Fruit fly (Drosophila melanogaster): ENCODE results near the gene CG13901.

The CG13901 gene

dm6 chr3L:796926-797802 lies 40.5 kb downstream of the CG13901 start (continued):
- TF ChIP-seq bab2 (GFP tag; optimal IDR thresholded peaks at IDR 0.05) (no peak), tap (tag; optimal IDR thresholded peaks at IDR 0.05) (peak; percentile 50), tx (GFP tag; optimal IDR thresholded peaks at IDR 0.05) (no peak), H2.0 (GFP tag; IDR thresholded peaks at IDR 0.05) (no peak), sr (GFP tag; IDR thresholded peaks at IDR 0.05) (no peak), CG13287 (GFP tag; IDR thresholded peaks at IDR 0.05; ENCODE audit: partially characterized antibody) (no peak), Sox100B (GFP tag; optimal IDR thresholded peaks at IDR 0.05) (peak; percentile 63), CG16815 (GFP tag; optimal IDR thresholded peaks at IDR 0.05) (no peak), Xbp1 (GFP tag; optimal IDR thresholded peaks at IDR 0.05) (peak; percentile 17), CG13296 (GFP tag; optimal IDR thresholded peaks at IDR 0.05) (peak; percentile 62), shn (GFP tag; optimal IDR thresholded peaks at IDR 0.05) (no peak), fd96Cb (tag; optimal IDR thresholded peaks at IDR 0.05) (peak; percentile 69), kah (GFP tag; optimal IDR thresholded peaks at IDR 0.05) (peak; percentile 4), Oaz (GFP tag; IDR thresholded peaks at IDR 0.05) (no peak), CG9215 (GFP tag; IDR thresholded peaks at IDR 0.05) (0 out of 2 replicates have a peak, but pooled peaks have one; percentile 40), CG4707 (GFP tag; optimal IDR thresholded peaks at IDR 0.05) (no peak), dysf (GFP tag; IDR thresholded peaks at IDR 0.05) (peak; percentile 80), repo (GFP tag; optimal IDR thresholded peaks at IDR 0.05) (no peak), CG30020 (tag; optimal IDR thresholded peaks at IDR 0.05) (no peak), Oli (tag; optimal IDR thresholded peaks at IDR 0.05) (peak; percentile 50), CG17385 (GFP tag; optimal IDR thresholded peaks at IDR 0.05) (peak; percentile 40), D19A (tag; optimal IDR thresholded peaks at IDR 0.05) (peak; percentile 68), CG12299 (tag; optimal IDR thresholded peaks at IDR 0.05) (no peak), CG7372 (GFP tag; IDR thresholded peaks at IDR 0.05) (0 out of 2 replicates have a peak, but pooled peaks have one; percentile 26), MBD-R2 (GFP tag; IDR thresholded peaks at IDR 0.05) (0 out of 2 replicates have a peak, but pooled peaks have one; percentile 26), Sry-β (GFP tag; optimal IDR thresholded peaks at IDR 0.05) (no peak), HLHmδ (GFP tag; optimal IDR thresholded peaks at IDR 0.05) (peak; percentile 1), nom (GFP tag; optimal IDR thresholded peaks at IDR 0.05) (no peak), ab (GFP tag; optimal IDR thresholded peaks at IDR 0.05) (no peak), CG7963 (GFP tag; IDR thresholded peaks at IDR 0.05; ENCODE audit: partially characterized antibody) (no peak), Hmx (GFP tag; optimal IDR thresholded peaks at IDR 0.05) (no peak), tna (GFP tag; IDR thresholded peaks at IDR 0.05; ENCODE audit: partially characterized antibody) (no peak), MESR4 (GFP tag; optimal IDR thresholded peaks at IDR 0.05) (no peak)

dm6 chr3L:795001-795400 lies 42.6 kb downstream of the CG13901 start:
- 0 out of 2 replicates have a peak, but pooled peaks have one; percentile 8 for TF ChIP-seq CG17328 (GFP tag; IDR thresholded peaks at IDR 0.05)
- no peak for TF ChIP-seq CG7928 (GFP tag; optimal IDR thresholded peaks at IDR 0.05)
- peak; percentile 94 for TF ChIP-seq Hey (tag; optimal IDR thresholded peaks at IDR 0.05)

dm6 chr3L:794462-794861 lies 43.2 kb downstream of the CG13901 start:
- no peak for TF ChIP-seq jigr1 (GFP tag; IDR thresholded peaks at IDR 0.05)
- no peak for TF ChIP-seq slbo (GFP tag; IDR thresholded peaks at IDR 0.05)
- no peak for TF ChIP-seq zfh1 (GFP tag; IDR thresholded peaks at IDR 0.05)
- TF ChIP-seq CG11247 (GFP tag; IDR thresholded peaks at IDR 0.05): no peak
- TF ChIP-seq CG9876 (GFP tag; optimal IDR thresholded peaks at IDR 0.05): no peak
- no peak for TF ChIP-seq dysf (GFP tag; IDR thresholded peaks at IDR 0.05)
- no peak for TF ChIP-seq pnt (GFP tag; optimal IDR thresholded peaks at IDR 0.05)
- TF ChIP-seq her (GFP tag; optimal IDR thresholded peaks at IDR 0.05): no peak
- no peak for TF ChIP-seq zen2 (GFP tag; IDR thresholded peaks at IDR 0.05; ENCODE audit: partially characterized antibody)
- TF ChIP-seq Abd-B (GFP tag; optimal IDR thresholded peaks at IDR 0.05): no peak
- no peak for TF ChIP-seq bigmax (GFP tag; optimal IDR thresholded peaks at IDR 0.05)
- TF ChIP-seq onecut (GFP tag; IDR thresholded peaks at IDR 0.05): no peak
- TF ChIP-seq insv (GFP tag; optimal IDR thresholded peaks at IDR 0.05): no peak
- TF ChIP-seq Drgx (GFP tag; IDR thresholded peaks at IDR 0.05): peak; percentile 58
- no peak for TF ChIP-seq tap (tag; optimal IDR thresholded peaks at IDR 0.05)

All from whole organism, embryonic.